Worm (Caenorhabditis elegans) whole organism, late embryonic: ENCODE data around the gene Y37A1B.4.

ENCODE experiments used
- Y22D7AL.16 ChIP-seq: sonication (generic microtip); optimal IDR thresholded peaks from 2 replicates; lab custom pipeline; 2016; ENCODE audit warnings: missing genetic modification characterization, missing compliant biosample characterization
- ama-1 ChIP-seq: fragments of 150-350 bp; optimal IDR thresholded peaks from 2 replicates; lab custom pipeline; 2014
- ceh-24 ChIP-seq: sonication (generic microtip); optimal IDR thresholded peaks from 2 replicates; lab custom pipeline; 2016; ENCODE audit warnings: mild to moderate bottlenecking, missing genetic modification characterization, missing compliant biosample characterization
- ceh-9 ChIP-seq: sonication (generic microtip); optimal IDR thresholded peaks from 2 replicates; lab custom pipeline; 2016; ENCODE audit warnings: mild to moderate bottlenecking, missing genetic modification characterization, inconsistent platforms, missing compliant biosample characterization
- elt-2 ChIP-seq: sonication (generic microtip); optimal IDR thresholded peaks from 2 replicates; lab custom pipeline; 2016; ENCODE audit warnings: missing genetic modification reagents, missing genetic modification characterization, missing compliant biosample characterization
- fkh-6 ChIP-seq: sonication (generic microtip); optimal IDR thresholded peaks from 2 replicates; lab custom pipeline; 2016; ENCODE audit warnings: missing genetic modification characterization, missing compliant biosample characterization
- nhr-11 ChIP-seq: fragments of 150-350 bp; optimal IDR thresholded peaks from 2 replicates; lab custom pipeline; 2014; ENCODE audit warnings: missing biosample characterization, missing genetic modification characterization
- sox-4 ChIP-seq: sonication (generic microtip); optimal IDR thresholded peaks from 2 replicates; lab custom pipeline; 2017; ENCODE audit warnings: mild to moderate bottlenecking, missing genetic modification characterization, inconsistent platforms, missing compliant biosample characterization
- unc-55 ChIP-seq: sonication (generic microtip); optimal IDR thresholded peaks from 2 replicates; lab custom pipeline; 2017; ENCODE audit warnings: missing biosample characterization, missing genetic modification reagents, missing genetic modification characterization

ce11 chrIV:14066403-14066802, 5.9 kb upstream of the Y37A1B.4 start:
- TF ChIP-seq fkh-6 (tag; lab: Kevin White, UChicago) (no peak), ama-1 (lab: Kevin White, UChicago) (no peak), nhr-11 (no peak), ceh-24 (tag; lab: Kevin White, UChicago) (no peak), sox-4 (tag; lab: Kevin White, UChicago) (no peak), unc-55 (no peak), Y22D7AL.16 (tag; lab: Kevin White, UChicago) (no peak), elt-2 (tag; lab: Kevin White, UChicago) (no peak), ceh-9 (tag; lab: Kevin White, UChicago) (no peak)
